Fruit fly (Drosophila melanogaster): ENCODE data around the gene PDCD-5.

PDCD-5 gene

DNA sequence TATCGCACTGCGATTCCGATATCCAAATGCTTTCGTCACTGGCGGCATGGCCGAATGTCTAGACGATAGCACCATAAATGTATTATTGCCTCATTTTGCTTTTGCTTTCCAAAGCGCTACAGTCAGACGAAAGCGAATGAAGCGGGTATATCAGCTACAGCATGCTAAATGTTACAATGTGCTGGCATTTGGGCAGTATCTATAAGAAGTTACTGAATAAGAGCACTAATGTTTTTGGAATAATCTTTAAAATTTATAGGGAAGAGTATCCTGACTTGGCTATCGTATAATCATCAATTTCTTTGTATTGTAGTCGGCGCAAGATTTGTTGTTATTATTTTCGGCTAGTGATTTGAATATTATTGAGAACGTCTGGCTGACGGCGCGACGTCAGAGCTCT is 28.6 kb downstream of the PDCD-5 start (continued):
- TF ChIP-seq CG9139 (GFP tag; optimal IDR thresholded peaks at IDR 0.05): no peak
- peak; percentile 74 for TF ChIP-seq fd59A (GFP tag; optimal IDR thresholded peaks at IDR 0.05)
- TF ChIP-seq CG6854 (GFP tag; optimal IDR thresholded peaks at IDR 0.05): peak; percentile 28
- TF ChIP-seq acj6 (GFP tag; optimal IDR thresholded peaks at IDR 0.05): peak; percentile 77
- peak; percentile 61 for TF ChIP-seq CG1621 (tag; optimal IDR thresholded peaks at IDR 0.05)
- TF ChIP-seq esn (GFP tag; optimal IDR thresholded peaks at IDR 0.05): peak; percentile 85
- TF ChIP-seq CG7368 (GFP tag; optimal IDR thresholded peaks at IDR 0.05): peak; percentile 58
- TF ChIP-seq pdm3 (GFP tag; optimal IDR thresholded peaks at IDR 0.05): peak; percentile 78
- TF ChIP-seq topi (GFP tag; optimal IDR thresholded peaks at IDR 0.05): peak; percentile 83
- peak; percentile 57 for TF ChIP-seq CG15336 (GFP tag; IDR thresholded peaks at IDR 0.05)
- peak; percentile 10 for TF ChIP-seq CG6276 (GFP tag; optimal IDR thresholded peaks at IDR 0.05)
- TF ChIP-seq Ets96B (tag; optimal IDR thresholded peaks at IDR 0.05): peak; percentile 72
- peak; percentile 64 for TF ChIP-seq Eip93F (GFP tag; optimal IDR thresholded peaks at IDR 0.05)
- peak; percentile 54 for TF ChIP-seq Gug (GFP tag; IDR thresholded peaks at IDR 0.05)
- peak; percentile 89 for TF ChIP-seq Hr39 (GFP tag; optimal IDR thresholded peaks at IDR 0.05)
- peak; percentile 50 for TF ChIP-seq dsx (GFP tag; optimal IDR thresholded peaks at IDR 0.05; ENCODE audit: poor library complexity, severe bottlenecking)

DNA sequence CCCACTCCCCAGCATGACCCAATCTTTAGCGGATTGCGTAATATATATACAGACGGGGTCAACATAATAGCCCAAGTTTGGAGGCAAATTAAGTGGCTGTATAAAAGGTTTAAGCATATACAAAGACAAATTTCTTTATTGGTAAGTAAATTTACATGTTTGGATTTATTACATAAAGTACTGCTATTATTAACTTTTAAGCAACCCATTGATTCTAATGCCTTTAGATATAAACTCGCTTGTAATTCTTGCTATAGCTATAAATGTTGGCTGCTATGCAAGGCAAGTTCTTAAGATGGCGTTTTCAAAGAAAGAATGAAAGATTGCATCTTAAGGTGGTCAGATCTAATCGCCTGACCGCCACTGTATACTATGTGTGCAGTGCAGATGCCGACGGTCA is 29.3 kb downstream of the PDCD-5 start:
- TF ChIP-seq CG6792 (GFP tag; optimal IDR thresholded peaks at IDR 0.05): peak; percentile 23
- TF ChIP-seq Hr4 (GFP tag; optimal IDR thresholded peaks at IDR 0.05): peak; percentile 16
- peak; percentile 12 to 40 for TF ChIP-seq ss (GFP tag; optimal IDR thresholded peaks at IDR 0.05)
- TF ChIP-seq Met (GFP tag; optimal IDR thresholded peaks at IDR 0.05): peak; percentile 63
- peak; percentile 53 for TF ChIP-seq pdm3 (GFP tag; optimal IDR thresholded peaks at IDR 0.05)
- TF ChIP-seq CG7368 (GFP tag; optimal IDR thresholded peaks at IDR 0.05): peak; percentile 23
- peak; percentile 32 for TF ChIP-seq CG8319 (GFP tag; optimal IDR thresholded peaks at IDR 0.05)
- no peak for TF ChIP-seq Ets21C (GFP tag; optimal IDR thresholded peaks at IDR 0.05)
- TF ChIP-seq CG3032 (tag; optimal IDR thresholded peaks at IDR 0.05): peak; percentile 55
- TF ChIP-seq salr (GFP tag; optimal IDR thresholded peaks at IDR 0.05): no peak
- no peak for TF ChIP-seq Lpt (GFP tag; optimal IDR thresholded peaks at IDR 0.05)
- TF ChIP-seq CG4318 (GFP tag; optimal IDR thresholded peaks at IDR 0.05): no peak
- TF ChIP-seq CG6854 (GFP tag; optimal IDR thresholded peaks at IDR 0.05): no peak
- TF ChIP-seq achi (GFP tag; optimal IDR thresholded peaks at IDR 0.05): peak; percentile 30
- peak; percentile 58 for TF ChIP-seq Hr39 (GFP tag; optimal IDR thresholded peaks at IDR 0.05)
- TF ChIP-seq dac (GFP tag; optimal IDR thresholded peaks at IDR 0.05): no peak
- no peak for TF ChIP-seq dsx (GFP tag; optimal IDR thresholded peaks at IDR 0.05; ENCODE audit: poor library complexity, severe bottlenecking)
- no peak for TF ChIP-seq Blimp-1 (GFP tag; optimal IDR thresholded peaks at IDR 0.05)
- peak; percentile 28 for TF ChIP-seq OdsH (GFP tag; optimal IDR thresholded peaks at IDR 0.05)
- TF ChIP-seq Sox15 (GFP tag; optimal IDR thresholded peaks at IDR 0.05): peak; percentile 10
- TF ChIP-seq Eip93F (GFP tag; optimal IDR thresholded peaks at IDR 0.05): peak; percentile 12
- peak; percentile 52 for TF ChIP-seq Ets96B (tag; optimal IDR thresholded peaks at IDR 0.05)
- no peak for TF ChIP-seq CG6163 (GFP tag; IDR thresholded peaks at IDR 0.05)
- TF ChIP-seq CG15336 (GFP tag; IDR thresholded peaks at IDR 0.05): 0 out of 2 replicates have a peak, but pooled peaks have one; percentile 35
- no peak for TF ChIP-seq Hr38 (GFP tag; optimal IDR thresholded peaks at IDR 0.05)
- peak; percentile 38 for TF ChIP-seq lz (GFP tag; optimal IDR thresholded peaks at IDR 0.05)
- peak; percentile 50 for TF ChIP-seq acj6 (GFP tag; optimal IDR thresholded peaks at IDR 0.05)
- peak; percentile 54 for TF ChIP-seq Eip75B (GFP tag; optimal IDR thresholded peaks at IDR 0.05)
- TF ChIP-seq CG34406 (GFP tag; optimal IDR thresholded peaks at IDR 0.05): peak; percentile 30
- peak; percentile 53 for TF ChIP-seq CG31627 (GFP tag; optimal IDR thresholded peaks at IDR 0.05)
- TF ChIP-seq topi (GFP tag; optimal IDR thresholded peaks at IDR 0.05): peak; percentile 45
- peak; percentile 3 for TF ChIP-seq net (GFP tag; optimal IDR thresholded peaks at IDR 0.05)
- peak; percentile 83 for TF ChIP-seq vri (GFP tag; optimal IDR thresholded peaks at IDR 0.05)
- TF ChIP-seq Smox (GFP tag; optimal IDR thresholded peaks at IDR 0.05): peak; percentile 57
- no peak for TF ChIP-seq CG11762 (GFP tag; optimal IDR thresholded peaks at IDR 0.05; ENCODE audit: insufficient read depth)
- TF ChIP-seq Gug (GFP tag; IDR thresholded peaks at IDR 0.05): no peak
- no peak for TF ChIP-seq fkh (GFP tag; optimal IDR thresholded peaks at IDR 0.05)
- peak; percentile 45; the same call in 1 of the 3 replicates for TF ChIP-seq CG8119 (GFP tag; IDR thresholded peaks at IDR 0.05)
- TF ChIP-seq CG6276 (GFP tag; optimal IDR thresholded peaks at IDR 0.05): no peak
- TF ChIP-seq CG16779 (tag; optimal IDR thresholded peaks at IDR 0.05): no peak
- peak; percentile 48 for TF ChIP-seq fd59A (GFP tag; optimal IDR thresholded peaks at IDR 0.05)
- peak; percentile 44 for TF ChIP-seq CG9139 (GFP tag; optimal IDR thresholded peaks at IDR 0.05)
- peak; percentile 52 for TF ChIP-seq CG10669 (GFP tag; optimal IDR thresholded peaks at IDR 0.05)
- TF ChIP-seq Sox102F (GFP tag; optimal IDR thresholded peaks at IDR 0.05): peak; percentile 56
- peak; percentile 66 for TF ChIP-seq CG6808 (GFP tag; optimal IDR thresholded peaks at IDR 0.05)

Measured in whole organism, prepupa.